Fruit fly (Drosophila melanogaster) whole organism: Measurements from ENCODE around the gene CG11307.

Source experiments
- CG8478 ChIP-seq: fragments of >200 bp; optimal IDR thresholded peaks from 2 replicates; lab custom pipeline; 2018; ENCODE audit warnings: inconsistent platforms
- pan ChIP-seq: fragments of >200 bp; optimal IDR thresholded peaks from 2 replicates; lab custom pipeline; 2017
- psq ChIP-seq: fragments of >200 bp; optimal IDR thresholded peaks from 2 replicates; lab custom pipeline; 2017

- TF ChIP-seq psq (lab: Kevin White, UChicago) (no peak), pan (lab: Kevin White, UChicago) (no peak), CG8478 (lab: Kevin White, UChicago) (no peak)
Measured at dm6 chr3L:21617354-21617753, at the start of gene CG11307, which contains the start of gene S1P.
